Worm (Caenorhabditis elegans) whole organism, L4/young adult: Measurements from ENCODE around the gene sdz-1.

Experiments used
- dao-5 ChIP-seq: sonication (generic microtip); optimal IDR thresholded peaks from 2 replicates; lab custom pipeline; 2016; ENCODE audit warnings: missing genotype, missing genetic modification characterization, moderate library complexity, missing compliant biosample characterization
- him-1 ChIP-seq: sonication (generic microtip); optimal IDR thresholded peaks from 2 replicates; lab custom pipeline; 2016; ENCODE audit warnings: missing genotype, missing genetic modification reagents, missing genetic modification characterization, missing compliant biosample characterization

DNA sequence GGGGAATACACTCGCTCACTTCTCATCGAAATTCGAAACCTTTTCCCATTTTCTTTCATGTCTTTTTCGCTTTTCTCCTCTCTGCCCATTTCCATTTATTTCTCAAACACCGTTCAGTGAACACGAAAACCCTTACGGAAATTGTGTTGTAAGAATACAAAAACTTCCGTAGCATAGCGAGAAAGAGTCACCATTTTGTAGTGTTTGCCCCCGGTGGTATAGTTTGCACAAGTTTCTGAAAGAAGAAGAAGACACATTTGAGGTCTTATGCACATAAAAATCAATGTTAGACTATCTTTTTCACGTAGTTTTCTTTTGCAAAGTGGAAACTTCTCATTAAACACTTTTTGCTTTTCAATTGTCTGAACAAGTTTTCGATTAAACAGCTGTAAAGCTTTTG, 19.0 kb upstream of the sdz-1 start:
- TF ChIP-seq him-1 (tag; lab: Kevin White, UChicago) (no peak), dao-5 (tag; lab: Kevin White, UChicago) (no peak)
